Fruit fly (Drosophila melanogaster) whole organism, embryonic: ENCODE measurements around the gene unk.

ENCODE experiments used
- CG2116 ChIP-seq: fragments of 200-800 bp; sonication (Bioruptor generic); optimal IDR thresholded peaks from 3 replicates; lab custom pipeline; 2018; ENCODE audit warnings: missing biosample characterization, mild to moderate bottlenecking, missing genetic modification characterization
- CG5245 ChIP-seq: fragments of 200-800 bp; sonication (Bioruptor generic); optimal IDR thresholded peaks from 3 replicates; lab custom pipeline; 2016; ENCODE audit warnings: missing biosample characterization, missing genetic modification characterization
- CrebB ChIP-seq: fragments of 200-800 bp; sonication (Bioruptor generic); optimal IDR thresholded peaks from 3 replicates; lab custom pipeline; 2018; ENCODE audit warnings: missing biosample characterization, mild to moderate bottlenecking, missing genetic modification characterization
- Jarid2 ChIP-seq: fragments of 200-800 bp; sonication (Bioruptor generic); optimal IDR thresholded peaks from 3 replicates; lab custom pipeline; 2017; ENCODE audit warnings: mild to moderate bottlenecking, missing biosample characterization, missing genetic modification reagents, missing genetic modification characterization
- Pdp1 ChIP-seq, 2 experiments: fragments of 200-800 bp; sonication (Bioruptor generic); optimal IDR thresholded peaks; 3 replicates each; lab custom pipeline; 2016; ENCODE audit warnings: missing biosample characterization in 2 of 2, missing genetic modification characterization in 2 of 2, mild to moderate bottlenecking in 1 of 2, moderate library complexity in 1 of 2
- her ChIP-seq: fragments of 200-800 bp; sonication (Bioruptor generic); optimal IDR thresholded peaks from 2 replicates; lab custom pipeline; 2016; ENCODE audit warnings: missing biosample characterization, missing genetic modification characterization
- lbe ChIP-seq: fragments of 200-800 bp; sonication (Bioruptor generic); optimal IDR thresholded peaks from 2 replicates; lab custom pipeline; 2016; ENCODE audit warnings: missing biosample characterization, mild to moderate bottlenecking, missing genetic modification characterization
- psq ChIP-seq: fragments of 200-800 bp; sonication (Bioruptor generic); optimal IDR thresholded peaks from 2 replicates; lab custom pipeline; 2017; ENCODE audit warnings: missing biosample characterization, missing genetic modification characterization
- slp2 ChIP-seq: fragments of 200-800 bp; sonication (Bioruptor generic); optimal IDR thresholded peaks from 2 replicates; lab custom pipeline; 2016; ENCODE audit warnings: missing biosample characterization, missing genetic modification characterization

DNA sequence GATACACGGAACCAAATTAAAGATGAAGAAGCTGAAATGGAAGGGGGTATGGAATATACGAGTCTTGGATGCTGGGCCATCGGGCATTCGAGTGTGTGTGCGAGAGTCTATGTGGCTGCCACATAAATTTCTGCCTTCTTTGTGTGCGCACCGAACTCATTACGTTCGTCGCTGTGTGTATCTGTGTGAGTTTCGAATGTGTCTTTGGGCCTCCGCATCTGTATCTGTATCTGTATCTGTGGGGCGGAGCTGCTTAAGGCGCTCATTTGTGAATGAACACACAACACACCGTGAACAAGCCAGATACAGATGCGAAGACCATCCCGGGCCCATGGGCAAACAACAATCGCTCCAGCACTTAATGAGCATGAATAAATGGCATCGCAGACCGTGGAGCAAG lies 14.2 kb downstream of the unk start:
- TF ChIP-seq CrebB (tag; lab: Kevin White, UChicago) (no peak), Pdp1 (GFP tag; optimal IDR thresholded peaks at IDR 0.05; lab: Kevin White, UChicago) (no peak), psq (GFP tag; lab: Kevin White, UChicago) (no peak), Jarid2 (GFP tag; lab: Kevin White, UChicago) (no peak), lbe (GFP tag; lab: Kevin White, UChicago) (no peak), CG2116 (no peak), her (GFP tag; lab: Kevin White, UChicago) (no peak), slp2 (no peak), CG5245 (GFP tag; lab: Kevin White, UChicago) (no peak)
